Fruit fly (Drosophila melanogaster) whole organism, embryonic: ENCODE results near the gene CG11842.

Experiments
- ATbp ChIP-seq: fragments of 200-800 bp; sonication (Bioruptor generic); optimal IDR thresholded peaks from 2 replicates; lab custom pipeline; 2017; ENCODE audit warnings: missing biosample characterization, mild to moderate bottlenecking, missing genetic modification characterization, missing genetic modification reagents
- C15 ChIP-seq: fragments of 200-800 bp; sonication (Bioruptor generic); IDR thresholded peaks from 3 replicates; pipeline ENCODE4 v1.3.6; 2022; ENCODE audit warnings: missing biosample characterization, missing genetic modification characterization
- CG10147 ChIP-seq: fragments of 200-800 bp; sonication (Bioruptor generic); optimal IDR thresholded peaks from 2 replicates; lab custom pipeline; 2019; ENCODE audit warnings: missing biosample characterization, mild to moderate bottlenecking, missing genetic modification characterization, moderate library complexity
- CG10274 ChIP-seq: fragments of 200-800 bp; sonication (Bioruptor generic); optimal IDR thresholded peaks from 3 replicates; lab custom pipeline; 2017; ENCODE audit warnings: missing biosample characterization, mild to moderate bottlenecking, missing genetic modification characterization
- CG11723 ChIP-seq: fragments of 200-800 bp; sonication (Bioruptor generic); optimal IDR thresholded peaks from 2 replicates; lab custom pipeline; 2017; ENCODE audit warnings: missing biosample characterization, mild to moderate bottlenecking, missing genetic modification characterization
- CG12744 ChIP-seq: fragments of 200-800 bp; sonication (Bioruptor generic); optimal IDR thresholded peaks from 2 replicates; lab custom pipeline; 2016; ENCODE audit warnings: missing biosample characterization, missing genetic modification characterization
- CG1529 ChIP-seq: fragments of 200-800 bp; sonication (Bioruptor generic); optimal IDR thresholded peaks from 3 replicates; lab custom pipeline; 2018; ENCODE audit warnings: missing biosample characterization, missing genetic modification characterization
- CG17328 ChIP-seq: fragments of 200-800 bp; sonication (Bioruptor generic); IDR thresholded peaks from 2 replicates; pipeline ENCODE4 v1.3.6; 2022; ENCODE audit warnings: missing biosample characterization, missing genetic modification characterization
- CG17612 ChIP-seq: fragments of 200-800 bp; sonication (Bioruptor generic); IDR thresholded peaks from 2 replicates; pipeline ENCODE4 v1.3.6; 2022; ENCODE audit warnings: missing biosample characterization, missing genetic modification characterization
- CG1792 ChIP-seq: fragments of 200-800 bp; sonication (Bioruptor generic); optimal IDR thresholded peaks from 2 replicates; lab custom pipeline; 2016; ENCODE audit warnings: missing biosample characterization, missing genetic modification characterization
- CG18011 ChIP-seq: fragments of 200-800 bp; sonication (Bioruptor generic); optimal IDR thresholded peaks from 2 replicates; lab custom pipeline; 2017; ENCODE audit warnings: missing biosample characterization, missing genetic modification characterization, mild to moderate bottlenecking, moderate library complexity, missing genotype
- CG18599 ChIP-seq: fragments of 200-800 bp; sonication (Bioruptor generic); optimal IDR thresholded peaks from 3 replicates; lab custom pipeline; 2017; ENCODE audit warnings: missing biosample characterization, missing genetic modification characterization, mild to moderate bottlenecking, moderate library complexity, missing genetic modification reagents
- CG2202 ChIP-seq: fragments of 200-800 bp; sonication (Bioruptor generic); optimal IDR thresholded peaks from 2 replicates; lab custom pipeline; 2018; ENCODE audit warnings: missing biosample characterization, mild to moderate bottlenecking, missing genetic modification characterization
- CG2712 ChIP-seq: fragments of 200-800 bp; optimal IDR thresholded peaks from 3 replicates; lab custom pipeline; 2019; ENCODE audit warnings: missing biosample characterization, mild to moderate bottlenecking, missing genetic modification characterization, moderate library complexity
- CG31441 ChIP-seq: fragments of 200-800 bp; sonication (Bioruptor generic); IDR thresholded peaks from 2 replicates; pipeline ENCODE4 v1.3.6; 2022; ENCODE audit warnings: missing biosample characterization, missing genetic modification characterization
- CG32767 ChIP-seq: fragments of 200-800 bp; sonication (Bioruptor generic); IDR thresholded peaks from 2 replicates; pipeline ENCODE4 v1.3.6; 2022; ENCODE audit warnings: missing biosample characterization, missing genetic modification characterization
- CG3407 ChIP-seq: fragments of 200-800 bp; sonication (Bioruptor generic); optimal IDR thresholded peaks from 2 replicates; lab custom pipeline; 2018; ENCODE audit warnings: missing biosample characterization, mild to moderate bottlenecking, missing genetic modification characterization
- CG3838 ChIP-seq: fragments of 200-800 bp; sonication (Bioruptor generic); optimal IDR thresholded peaks from 3 replicates; lab custom pipeline; 2016; ENCODE audit warnings: missing biosample characterization, missing genetic modification characterization
- CG42726 ChIP-seq: fragments of 200-800 bp; sonication (Bioruptor generic); IDR thresholded peaks from 2 replicates; pipeline ENCODE4 v1.3.6; 2022; ENCODE audit warnings: missing biosample characterization, missing genetic modification characterization; ENCODE audit not compliant: partially characterized antibody
- CG4617 ChIP-seq: fragments of 200-800 bp; sonication (Bioruptor generic); optimal IDR thresholded peaks from 3 replicates; lab custom pipeline; 2016; ENCODE audit warnings: missing biosample characterization, missing genetic modification characterization, borderline replicate concordance
- CG6654 ChIP-seq: fragments of 200-800 bp; sonication (Bioruptor generic); optimal IDR thresholded peaks from 2 replicates; lab custom pipeline; 2017; ENCODE audit warnings: missing biosample characterization, mild to moderate bottlenecking, missing genetic modification characterization
- CG6791 ChIP-seq: fragments of 200-800 bp; sonication (Bioruptor generic); IDR thresholded peaks from 3 replicates; pipeline ENCODE4 v1.3.6; 2022; ENCODE audit warnings: missing biosample characterization, missing genetic modification characterization; ENCODE audit not compliant: partially characterized antibody
- CG8388 ChIP-seq: fragments of 200-800 bp; sonication (Bioruptor generic); optimal IDR thresholded peaks from 2 replicates; lab custom pipeline; 2019; ENCODE audit warnings: missing biosample characterization, mild to moderate bottlenecking, missing genetic modification characterization, moderate library complexity
- Chrac-16 ChIP-seq: fragments of 200-800 bp; sonication (Bioruptor generic); optimal IDR thresholded peaks from 3 replicates; lab custom pipeline; 2016; ENCODE audit warnings: missing biosample characterization, missing genetic modification characterization
- E2f2 ChIP-seq: fragments of 200-800 bp; sonication (Bioruptor generic); IDR thresholded peaks from 2 replicates; pipeline ENCODE4 v1.3.6; 2022; ENCODE audit warnings: missing biosample characterization, missing genetic modification characterization
- Gsc ChIP-seq: fragments of 200-800 bp; sonication (Bioruptor generic); IDR thresholded peaks from 2 replicates; pipeline ENCODE4 v1.3.6; 2022; ENCODE audit warnings: missing biosample characterization, missing genetic modification characterization
- Gug ChIP-seq: fragments of 200-800 bp; sonication (Bioruptor generic); IDR thresholded peaks from 4 replicates; pipeline ENCODE4 v1.3.6; 2022; ENCODE audit warnings: missing biosample characterization, missing genetic modification characterization
- HHEX ChIP-seq: fragments of 200-800 bp; sonication (Bioruptor generic); optimal IDR thresholded peaks from 3 replicates; lab custom pipeline; 2017; ENCODE audit warnings: missing biosample characterization, mild to moderate bottlenecking, missing genetic modification characterization, missing genetic modification reagents
- Lpt ChIP-seq: fragments of >200 bp; optimal IDR thresholded peaks from 2 replicates; lab custom pipeline; 2018; ENCODE audit warnings: missing biosample characterization, missing genetic modification characterization
- MBD-R2 ChIP-seq: fragments of 200-800 bp; sonication (Bioruptor generic); IDR thresholded peaks from 2 replicates; pipeline ENCODE4 v1.3.6; 2022; ENCODE audit warnings: missing biosample characterization, missing genetic modification characterization
- NfI ChIP-seq: fragments of 200-800 bp; sonication (Bioruptor generic); optimal IDR thresholded peaks from 3 replicates; lab custom pipeline; 2018; ENCODE audit warnings: missing biosample characterization, mild to moderate bottlenecking, missing genetic modification characterization, moderate library complexity
- Six4 ChIP-seq: fragments of 200-800 bp; sonication (Bioruptor generic); optimal IDR thresholded peaks from 2 replicates; lab custom pipeline; 2016; ENCODE audit warnings: missing biosample characterization, missing genetic modification characterization
- Usf ChIP-seq: fragments of 200-800 bp; sonication (Bioruptor generic); optimal IDR thresholded peaks from 2 replicates; lab custom pipeline; 2017; ENCODE audit warnings: missing genotype, missing biosample characterization, missing genetic modification characterization
- YL-1 ChIP-seq: fragments of 200-800 bp; sonication (Bioruptor generic); optimal IDR thresholded peaks from 3 replicates; lab custom pipeline; 2017; ENCODE audit warnings: missing biosample characterization, mild to moderate bottlenecking, missing genetic modification characterization
- ara ChIP-seq: fragments of 200-800 bp; sonication (Bioruptor generic); IDR thresholded peaks from 2 replicates; pipeline ENCODE4 v1.3.6; 2022; ENCODE audit warnings: missing biosample characterization, missing genetic modification characterization
- bowl ChIP-seq: fragments of 200-800 bp; sonication (Bioruptor generic); IDR thresholded peaks from 2 replicates; pipeline ENCODE4 v1.3.6; 2022; ENCODE audit warnings: missing biosample characterization, missing genetic modification characterization
- ftz-f1 ChIP-seq: fragments of 200-800 bp; sonication (Bioruptor generic); optimal IDR thresholded peaks from 2 replicates; lab custom pipeline; 2016; ENCODE audit warnings: missing biosample characterization, missing genetic modification characterization
- gcm ChIP-seq: fragments of 200-800 bp; sonication (Bioruptor generic); optimal IDR thresholded peaks from 2 replicates; lab custom pipeline; 2019; ENCODE audit warnings: missing biosample characterization, mild to moderate bottlenecking, missing genetic modification characterization, moderate library complexity
- lab ChIP-seq: fragments of 200-800 bp; sonication (Bioruptor generic); optimal IDR thresholded peaks from 3 replicates; lab custom pipeline; 2017; ENCODE audit warnings: missing biosample characterization, missing genetic modification characterization, mild to moderate bottlenecking, moderate library complexity, missing genetic modification reagents
- mld ChIP-seq: fragments of 200-800 bp; sonication (Bioruptor generic); IDR thresholded peaks from 3 replicates; pipeline ENCODE4 v1.3.6; 2022; ENCODE audit warnings: missing biosample characterization, missing genetic modification characterization; ENCODE audit not compliant: partially characterized antibody
- nom ChIP-seq: fragments of 200-800 bp; sonication (Bioruptor generic); optimal IDR thresholded peaks from 2 replicates; lab custom pipeline; 2017; ENCODE audit warnings: missing biosample characterization, missing genetic modification characterization, mild to moderate bottlenecking, moderate library complexity, missing genetic modification reagents
- pita ChIP-seq: fragments of 200-800 bp; sonication (Bioruptor generic); optimal IDR thresholded peaks from 2 replicates; lab custom pipeline; 2017; ENCODE audit warnings: missing biosample characterization, mild to moderate bottlenecking, missing genetic modification characterization
- pzg ChIP-seq: fragments of 200-800 bp; sonication (Bioruptor generic); optimal IDR thresholded peaks from 3 replicates; lab custom pipeline; 2018; ENCODE audit warnings: missing biosample characterization, mild to moderate bottlenecking, missing genetic modification characterization, moderate library complexity
- sens ChIP-seq: fragments of 200-800 bp; sonication (Bioruptor generic); peaks from one replicate; lab custom pipeline; 2016; ENCODE audit warnings: missing biosample characterization, missing genetic modification characterization
- slou ChIP-seq: fragments of 200-800 bp; sonication (Bioruptor generic); optimal IDR thresholded peaks from 3 replicates; lab custom pipeline; 2016; ENCODE audit warnings: missing biosample characterization, missing genetic modification characterization
- so ChIP-seq: fragments of 200-800 bp; sonication (Bioruptor generic); IDR thresholded peaks from 3 replicates; pipeline ENCODE4 v1.3.6; 2022; ENCODE audit warnings: missing biosample characterization, missing genetic modification characterization
- tgo ChIP-seq: fragments of 200-800 bp; sonication (Bioruptor generic); IDR thresholded peaks from 3 replicates; pipeline ENCODE4 v1.3.6; 2022; ENCODE audit warnings: missing biosample characterization, missing genetic modification characterization
- unpg ChIP-seq: fragments of 200-800 bp; sonication (Bioruptor generic); optimal IDR thresholded peaks from 3 replicates; lab custom pipeline; 2018; ENCODE audit warnings: missing biosample characterization, mild to moderate bottlenecking, missing genetic modification characterization, moderate library complexity
- zfh2 ChIP-seq: fragments of 200-800 bp; sonication (Bioruptor generic); optimal IDR thresholded peaks from 2 replicates; lab custom pipeline; 2016; ENCODE audit warnings: missing biosample characterization, missing genetic modification characterization

The CG11842 gene

dm6 chr3R:29083459-29084457 is 31.3 kb downstream of the CG11842 start (continued):
- TF ChIP-seq lab (no peak), CG18011 (no peak), unpg (peak; percentile 10), CG3407 (GFP tag; lab: Kevin White, UChicago) (peak; percentile 57), HHEX (peak; percentile 14), ATbp (peak; percentile 70), Lpt (no peak), Usf (no peak), CG42726 (no peak), YL-1 (GFP tag; lab: Kevin White, UChicago) (no peak), bowl (GFP tag; lab: Robert Waterston, UW) (no peak), CG10147 (no peak), CG32767 (peak; percentile 63; the same call in 1 of the 2 replicates), ara (GFP tag; lab: Robert Waterston, UW) (no peak), ftz-f1 (GFP tag; lab: Kevin White, UChicago) (no peak), CG31441 (no peak), MBD-R2 (GFP tag; lab: Robert Waterston, UW) (no peak), CG11723 (no peak), CG3838 (GFP tag; lab: Kevin White, UChicago) (no peak), CG6654 (no peak), sens (peak; percentile 69), CG1792 (no peak), CG17328 (GFP tag; lab: Robert Waterston, UW) (no peak), NfI (GFP tag; lab: Kevin White, UChicago) (no peak), CG2202 (tag; lab: Kevin White, UChicago) (peak; percentile 51), CG12744 (no peak), CG1529 (GFP tag; lab: Kevin White, UChicago) (peak; percentile 47), gcm (GFP tag; lab: Kevin White, UChicago) (peak; percentile 41), mld (GFP tag; lab: Robert Waterston, UW) (no peak), Chrac-16 (GFP tag; lab: Kevin White, UChicago) (no peak), tgo (no peak), E2f2 (no peak), Gsc (no peak), CG18599 (GFP tag; lab: Kevin White, UChicago) (no peak), CG2712 (no peak), zfh2 (GFP tag; lab: Kevin White, UChicago) (no peak), C15 (GFP tag; lab: Robert Waterston, UW) (no peak), so (GFP tag; lab: Robert Waterston, UW) (0 out of 3 replicates have a peak, but pooled peaks have one; percentile 38), CG17612 (no peak), Six4 (GFP tag; lab: Kevin White, UChicago) (no peak), pzg (GFP tag; lab: Kevin White, UChicago) (no peak), nom (GFP tag; lab: Kevin White, UChicago) (no peak), CG6791 (GFP tag; lab: Robert Waterston, UW) (no peak), CG8388 (no peak), CG10274 (GFP tag; lab: Kevin White, UChicago) (no peak), Gug (GFP tag; lab: Robert Waterston, UW) (no peak), CG4617 (GFP tag; lab: Kevin White, UChicago) (no peak), slou (GFP tag; lab: Kevin White, UChicago) (no peak), pita (GFP tag; lab: Kevin White, UChicago) (no peak)
